Worm (Caenorhabditis elegans) whole organism, L4 larva: Measurements from ENCODE around the gene R09A8.2.
A peak's percentile ranks its signal among the peaks of the same experiment; 100 is the strongest.

Source experiments
- R02D3.7 ChIP-seq: fragments of 150-350 bp; sonication (generic microtip); optimal IDR thresholded peaks from 3 replicates; lab custom pipeline; 2014; ENCODE audit warnings: missing biosample characterization, missing genetic modification characterization
- T20F7.1 ChIP-seq: fragments of 200-800 bp; sonication (Bioruptor generic); optimal IDR thresholded peaks from 2 replicates; lab custom pipeline; 2018; ENCODE audit warnings: mild to moderate bottlenecking, missing genetic modification characterization, missing compliant biosample characterization
- Y105C5A.15 ChIP-seq: fragments of 200-800 bp; sonication (Bioruptor generic); IDR thresholded peaks from 2 replicates; pipeline ENCODE4 v1.3.6; 2022; ENCODE audit warnings: missing genetic modification characterization, missing compliant biosample characterization
- Y48G9A.11 ChIP-seq: fragments of 200-800 bp; sonication (Bioruptor generic); IDR thresholded peaks from 2 replicates; pipeline ENCODE4 v1.3.6; 2022; ENCODE audit warnings: missing genetic modification reagents, missing genetic modification characterization, missing compliant biosample characterization
- ZK337.2 ChIP-seq: fragments of 200-800 bp; sonication (Bioruptor generic); IDR thresholded peaks from 2 replicates; pipeline ENCODE4 v1.3.6; 2022; ENCODE audit warnings: missing genetic modification reagents, missing genetic modification characterization, missing compliant biosample characterization
- ZK546.5 ChIP-seq, 2 experiments: sonication (generic microtip); optimal IDR thresholded peaks; 2 replicates each; lab custom pipeline; 2017; ENCODE audit warnings: missing biosample characterization in 2 of 2, missing genetic modification characterization in 2 of 2
- aha-1 ChIP-seq: fragments of 150-350 bp; peaks from one replicate; lab custom pipeline; 2014; ENCODE audit warnings: missing biosample characterization, missing genetic modification characterization
- ceh-20 ChIP-seq: fragments of 200-800 bp; sonication (Bioruptor generic); IDR thresholded peaks from 2 replicates; pipeline ENCODE4 v1.3.6; 2022; ENCODE audit warnings: missing genetic modification reagents, missing genetic modification characterization, missing compliant biosample characterization
- ceh-28 ChIP-seq: fragments of 150-350 bp; optimal IDR thresholded peaks from 2 replicates; lab custom pipeline; 2014; ENCODE audit warnings: missing biosample characterization, missing genetic modification reagents, missing genetic modification characterization
- ceh-62 ChIP-seq: sonication (generic microtip); optimal IDR thresholded peaks from 2 replicates; lab custom pipeline; 2017; ENCODE audit warnings: missing biosample characterization, missing genetic modification characterization
- ces-1 ChIP-seq: fragments of 150-350 bp; sonication (generic microtip); optimal IDR thresholded peaks from 4 replicates; lab custom pipeline; 2014; ENCODE audit warnings: missing biosample characterization, missing genetic modification reagents, missing genetic modification characterization
- ctbp-1 ChIP-seq: fragments of 200-800 bp; sonication (Bioruptor generic); IDR thresholded peaks from 2 replicates; pipeline ENCODE4 v1.3.6; 2022; ENCODE audit warnings: missing genetic modification reagents, missing genetic modification characterization, missing compliant biosample characterization
- daf-12 ChIP-seq: fragments of 150-350 bp; optimal IDR thresholded peaks from 2 replicates; lab custom pipeline; 2014; ENCODE audit warnings: missing biosample characterization, missing genetic modification reagents, missing genetic modification characterization
- daf-8 ChIP-seq: fragments of 200-800 bp; sonication (Bioruptor generic); IDR thresholded peaks from 2 replicates; pipeline ENCODE4 v1.3.6; 2022; ENCODE audit warnings: missing genetic modification characterization, missing compliant biosample characterization
- egl-27 ChIP-seq: sonication (generic microtip); optimal IDR thresholded peaks from 3 replicates; lab custom pipeline; 2017; ENCODE audit warnings: missing biosample characterization, missing genetic modification reagents, missing genetic modification characterization
- fkh-10 ChIP-seq: fragments of 150-350 bp; optimal IDR thresholded peaks from 2 replicates; lab custom pipeline; 2014; ENCODE audit warnings: missing biosample characterization, missing genetic modification reagents, missing genetic modification characterization
- hif-1 ChIP-seq, 2 experiments: sonication (generic microtip); optimal IDR thresholded peaks; 2 replicates each; lab custom pipeline; 2016 to 2017; ENCODE audit warnings: missing compliant biosample characterization in 2 of 2, missing genetic modification characterization in 2 of 2, missing genetic modification reagents in 2 of 2, missing genotype in 2 of 2, mild to moderate bottlenecking in 1 of 2
- hlh-30 ChIP-seq: sonication (generic microtip); optimal IDR thresholded peaks from 2 replicates; lab custom pipeline; 2017; ENCODE audit warnings: antibody characterized with exemption, mild to moderate bottlenecking, missing genetic modification characterization, missing compliant biosample characterization; ENCODE audit not compliant: insufficient read depth
- hmg-1.1 ChIP-seq: fragments of 200-800 bp; sonication (Bioruptor generic); IDR thresholded peaks from 2 replicates; pipeline ENCODE4 v1.3.6; 2022; ENCODE audit warnings: missing genetic modification reagents, missing genetic modification characterization, missing compliant biosample characterization
- lin-1 ChIP-seq: fragments of 200-800 bp; sonication (Bioruptor generic); IDR thresholded peaks from 2 replicates; pipeline ENCODE4 v1.3.6; 2022; ENCODE audit warnings: missing genetic modification reagents, missing genetic modification characterization, missing compliant biosample characterization
- lin-13 ChIP-seq: fragments of 150-350 bp; optimal IDR thresholded peaks from 2 replicates; lab custom pipeline; 2014; ENCODE audit warnings: missing biosample characterization, missing genetic modification reagents, missing genetic modification characterization
- lin-29 ChIP-seq: fragments of 200-800 bp; sonication (Bioruptor generic); IDR thresholded peaks from 2 replicates; pipeline ENCODE4 v1.3.6; 2022; ENCODE audit warnings: missing genetic modification reagents, missing genetic modification characterization, missing compliant biosample characterization
- lin-39 ChIP-seq: fragments of 150-350 bp; optimal IDR thresholded peaks from 2 replicates; lab custom pipeline; 2014; ENCODE audit warnings: missing biosample characterization, missing genetic modification reagents, missing genetic modification characterization
- lsy-2 ChIP-seq, 2 experiments: fragments of 150-350 bp in 1 of 2; sonication (generic microtip) in 1 of 2; optimal IDR thresholded peaks; 2 replicates each; lab custom pipeline; 2014 to 2017; ENCODE audit warnings: missing biosample characterization in 2 of 2, missing genetic modification characterization in 2 of 2
- madf-5 ChIP-seq, 2 experiments: fragments of 200-800 bp; sonication (Bioruptor generic); IDR thresholded peaks; 2 replicates each; pipeline ENCODE4 v1.3.6; 2022; ENCODE audit warnings: missing compliant biosample characterization in 2 of 2, missing genetic modification characterization in 2 of 2
- mdt-29 ChIP-seq: fragments of 200-800 bp; sonication (Bioruptor generic); IDR thresholded peaks from 2 replicates; pipeline ENCODE4 v1.3.6; 2022; ENCODE audit warnings: missing genetic modification reagents, missing genetic modification characterization, missing compliant biosample characterization
- mep-1 ChIP-seq: fragments of 150-350 bp; sonication (generic microtip); optimal IDR thresholded peaks from 3 replicates; lab custom pipeline; 2014; ENCODE audit warnings: missing biosample characterization, missing genetic modification characterization
- mes-2 ChIP-seq: sonication (generic microtip); optimal IDR thresholded peaks from 2 replicates; lab custom pipeline; 2016; ENCODE audit warnings: missing genotype, mild to moderate bottlenecking, missing genetic modification characterization, missing compliant biosample characterization; ENCODE audit not compliant: poor library complexity, severe bottlenecking
- mxl-2 ChIP-seq: fragments of 200-800 bp; sonication (Bioruptor generic); conservative IDR thresholded peaks from 2 replicates; pipeline ENCODE4 v1.3.6; 2022; ENCODE audit warnings: missing genetic modification reagents, missing genetic modification characterization, missing compliant biosample characterization
- nhr-10 ChIP-seq: fragments of 150-350 bp; optimal IDR thresholded peaks from 2 replicates; lab custom pipeline; 2014; ENCODE audit warnings: missing biosample characterization, missing genetic modification characterization
- nhr-11 ChIP-seq: fragments of 150-350 bp; optimal IDR thresholded peaks from 2 replicates; lab custom pipeline; 2014; ENCODE audit warnings: missing biosample characterization, missing genetic modification characterization
- nhr-111 ChIP-seq: fragments of 200-800 bp; sonication (Bioruptor generic); optimal IDR thresholded peaks from 2 replicates; lab custom pipeline; 2018; ENCODE audit warnings: mild to moderate bottlenecking, missing genetic modification characterization, missing compliant biosample characterization
- nhr-25 ChIP-seq: sonication (generic microtip); optimal IDR thresholded peaks from 2 replicates; lab custom pipeline; 2017; ENCODE audit warnings: missing genetic modification characterization, mild to moderate bottlenecking, missing compliant biosample characterization, antibody characterized with exemption, moderate library complexity, borderline replicate concordance; ENCODE audit not compliant: insufficient read depth
- nhr-41 ChIP-seq: fragments of 200-800 bp; sonication (Bioruptor generic); IDR thresholded peaks from 2 replicates; pipeline ENCODE4 v1.3.6; 2022; ENCODE audit warnings: missing genetic modification reagents, missing genetic modification characterization, missing compliant biosample characterization
- nhr-77 ChIP-seq: fragments of 150-350 bp; optimal IDR thresholded peaks from 2 replicates; lab custom pipeline; 2014; ENCODE audit warnings: missing biosample characterization, missing genetic modification characterization
- rbr-2 ChIP-seq: sonication (generic microtip); optimal IDR thresholded peaks from 2 replicates; lab custom pipeline; 2016; ENCODE audit warnings: missing genotype, missing genetic modification characterization, missing compliant biosample characterization
- saeg-2 ChIP-seq: fragments of 200-800 bp; sonication (Bioruptor generic); IDR thresholded peaks from 2 replicates; pipeline ENCODE4 v1.3.6; 2022; ENCODE audit warnings: missing genetic modification reagents, missing genetic modification characterization, missing compliant biosample characterization
- set-16 ChIP-seq: fragments of 200-800 bp; sonication (Bioruptor generic); IDR thresholded peaks from 2 replicates; pipeline ENCODE4 v1.3.6; 2022; ENCODE audit warnings: missing genetic modification reagents, missing genetic modification characterization, missing compliant biosample characterization
- skn-1 ChIP-seq: fragments of 150-350 bp; optimal IDR thresholded peaks from 2 replicates; lab custom pipeline; 2014; ENCODE audit warnings: missing biosample characterization, missing genetic modification characterization
- snpc-1.2 ChIP-seq: fragments of 200-800 bp; sonication (Bioruptor generic); IDR thresholded peaks from 2 replicates; pipeline ENCODE4 v1.3.6; 2022; ENCODE audit warnings: missing genetic modification reagents, missing genetic modification characterization, missing compliant biosample characterization
- snpc-4 ChIP-seq: fragments of 150-350 bp; optimal IDR thresholded peaks from 2 replicates; lab custom pipeline; 2014; ENCODE audit warnings: missing biosample characterization, missing genetic modification characterization
- spr-1 ChIP-seq: sonication (generic microtip); optimal IDR thresholded peaks from 2 replicates; lab custom pipeline; 2016; ENCODE audit warnings: mild to moderate bottlenecking, missing genetic modification characterization, missing compliant biosample characterization
- unc-130 ChIP-seq: sonication (generic microtip); optimal IDR thresholded peaks from 2 replicates; lab custom pipeline; 2016; ENCODE audit warnings: missing genetic modification reagents, missing genetic modification characterization, missing compliant biosample characterization
- unc-62 ChIP-seq, 3 experiments: fragments of 150-350 bp in 1 of 3; sonication (generic microtip); optimal IDR thresholded peaks in 2 of 3; peaks in 1 of 3; 1 replicate in 1 of 3; 2 replicates in 2 of 3; lab custom pipeline; 2014 to 2017; ENCODE audit warnings: missing biosample characterization in 3 of 3, missing genetic modification characterization in 3 of 3, missing genetic modification reagents in 3 of 3, missing genotype in 1 of 3
- vab-7 ChIP-seq: fragments of 200-800 bp; sonication (Bioruptor generic); IDR thresholded peaks from 2 replicates; pipeline ENCODE4 v1.3.6; 2022; ENCODE audit warnings: missing genetic modification reagents, missing genetic modification characterization, missing compliant biosample characterization
- zag-1 ChIP-seq: fragments of 150-350 bp; optimal IDR thresholded peaks from 2 replicates; lab custom pipeline; 2014; ENCODE audit warnings: missing biosample characterization, missing genetic modification characterization
- zfp-3 ChIP-seq: fragments of 200-800 bp; sonication (Bioruptor generic); conservative IDR thresholded peaks from 2 replicates; pipeline ENCODE4 v1.3.6; 2022; ENCODE audit warnings: missing genetic modification reagents, missing genetic modification characterization, missing compliant biosample characterization
- zip-2 ChIP-seq: fragments of 150-350 bp; optimal IDR thresholded peaks from 2 replicates; lab custom pipeline; 2014; ENCODE audit warnings: missing biosample characterization, missing genetic modification characterization
- ztf-7 ChIP-seq: fragments of 150-350 bp; optimal IDR thresholded peaks from 2 replicates; lab custom pipeline; 2014; ENCODE audit warnings: missing biosample characterization, missing genetic modification characterization

Gene R09A8.2

DNA sequence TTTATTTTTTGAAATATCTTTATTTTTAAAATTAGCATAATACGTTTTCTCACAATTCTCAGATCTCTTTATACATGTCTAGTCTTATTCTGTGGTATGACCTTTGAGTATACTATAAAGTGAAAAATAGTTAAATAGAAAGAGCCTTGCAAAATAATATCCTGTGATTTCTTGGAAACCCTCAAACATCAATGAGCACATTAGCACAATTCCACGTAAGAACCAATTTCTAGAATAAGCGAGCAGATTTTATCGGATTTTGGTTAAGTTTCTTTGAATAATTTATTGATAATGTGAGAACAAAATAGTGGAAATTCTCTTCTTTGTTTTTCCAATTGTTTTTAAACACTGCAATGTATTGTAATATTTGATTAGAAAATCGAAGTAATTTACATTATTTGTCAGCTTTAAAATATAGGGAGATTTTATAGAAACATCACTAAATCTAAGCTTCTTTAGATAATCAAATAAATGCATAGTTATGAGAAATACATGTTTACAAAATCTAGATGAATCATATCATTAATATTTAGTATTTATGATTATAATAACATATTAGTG is 49.8 kb downstream of the R09A8.2 start:
- TF ChIP-seq saeg-2 (no peak), nhr-11 (tag; lab: Kevin White, UChicago) (peak; percentile 28), aha-1 (peak; percentile 97)

DNA sequence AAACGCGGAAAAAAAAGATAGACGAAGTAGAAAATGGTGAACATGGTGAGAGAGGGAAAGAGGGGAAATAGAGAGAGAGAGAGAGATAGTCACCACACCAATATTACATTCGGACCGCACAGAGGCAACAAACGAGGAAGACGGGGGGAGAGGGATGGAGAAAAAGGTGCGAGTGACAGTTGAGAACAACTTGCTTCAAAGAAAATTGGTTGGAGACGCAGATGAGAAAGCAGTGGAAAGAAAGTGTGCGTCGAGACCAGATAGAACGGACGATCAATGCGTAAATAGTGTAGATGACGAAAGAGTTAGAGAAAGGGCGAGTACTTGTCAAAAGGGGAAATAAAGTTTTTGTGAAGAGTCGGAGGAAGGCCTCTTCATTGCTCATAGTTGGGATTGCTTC is 51.1 kb downstream of the R09A8.2 start:
- TF ChIP-seq hif-1 (tag; optimal IDR thresholded peaks at IDR 0.05; lab: Kevin White, UChicago) (peak in 1 of 2 experiments; percentile 67), lin-13 (GFP tag; lab: Kevin White, UChicago) (no peak), nhr-77 (tag; lab: Kevin White, UChicago) (peak; percentile 15), ctbp-1 (GFP tag; lab: Robert Waterston, UW) (peak; percentile 84), zfp-3 (no peak), ztf-7 (no peak), set-16 (GFP tag; lab: Robert Waterston, UW) (peak; percentile 21; the same call in 1 of the 2 replicates), egl-27 (tag; lab: Kevin White, UChicago) (peak; percentile 44), mes-2 (tag; lab: Kevin White, UChicago) (peak; percentile 74), vab-7 (GFP tag; lab: Robert Waterston, UW) (no peak), rbr-2 (tag; lab: Kevin White, UChicago) (peak; percentile 88), Y105C5A.15 (GFP tag; lab: Robert Waterston, UW) (no peak), madf-5 (GFP tag; IDR thresholded peaks at IDR 0.05; lab: Robert Waterston, UW) (no peak), mdt-29 (GFP tag; lab: Robert Waterston, UW) (no peak), lin-29 (GFP tag; lab: Robert Waterston, UW) (no peak), mxl-2 (GFP tag; lab: Robert Waterston, UW) (no peak), ZK546.5 (tag; optimal IDR thresholded peaks at IDR 0.05; lab: Kevin White, UChicago) (no peak), snpc-1.2 (GFP tag; lab: Robert Waterston, UW) (no peak), nhr-41 (GFP tag; lab: Robert Waterston, UW) (no peak), ceh-28 (tag; lab: Kevin White, UChicago) (peak; percentile 40), Y48G9A.11 (GFP tag; lab: Robert Waterston, UW) (no peak), skn-1 (tag; lab: Kevin White, UChicago) (no peak), ceh-20 (GFP tag; lab: Robert Waterston, UW) (0 out of 2 replicates have a peak, but pooled peaks have one; percentile 55), spr-1 (tag; lab: Kevin White, UChicago) (peak; percentile 30), saeg-2 (no peak), ceh-62 (no peak), T20F7.1 (GFP tag; lab: Kevin White, UChicago) (no peak), R02D3.7 (tag; lab: Kevin White, UChicago) (peak; percentile 13), fkh-10 (GFP tag; lab: Kevin White, UChicago) (peak; percentile 87), daf-12 (tag; lab: Kevin White, UChicago) (no peak), lin-39 (tag; lab: Kevin White, UChicago) (no peak), lin-1 (GFP tag; lab: Robert Waterston, UW) (no peak), snpc-4 (tag; lab: Kevin White, UChicago) (no peak), lsy-2 (tag; optimal IDR thresholded peaks at IDR 0.05; lab: Kevin White, UChicago) (peak; percentile 77 to 81), unc-130 (GFP tag; lab: Kevin White, UChicago) (no peak), ZK337.2 (GFP tag; lab: Robert Waterston, UW) (no peak), zip-2 (no peak), nhr-25 (tag; lab: Kevin White, UChicago) (peak; percentile 17), hlh-30 (tag; lab: Kevin White, UChicago) (peak; percentile 82), nhr-10 (peak; percentile 65), nhr-111 (GFP tag; lab: Kevin White, UChicago) (no peak), hmg-1.1 (GFP tag; lab: Robert Waterston, UW) (peak; percentile 81), mep-1 (peak; percentile 92), daf-8 (GFP tag; lab: Robert Waterston, UW) (no peak), zag-1 (tag; lab: Kevin White, UChicago) (no peak), ces-1 (GFP tag; lab: Kevin White, UChicago) (no peak), unc-62 (GFP tag; optimal IDR thresholded peaks at IDR 0.05 in 1 of 2; lab: Kevin White, UChicago) (peak in 1 of 2 experiments; percentile 99), unc-62 (tag; optimal IDR thresholded peaks at IDR 0.05; lab: Kevin White, UChicago) (no peak)
